Fruit fly (Drosophila melanogaster): ENCODE results near the gene mub.

The mub gene

dm6 chr3L:21828177-21828589 lies 16.4 kb upstream of the mub start, which contains the start of gene CG32448 (continued):
- no peak for TF ChIP-seq Hand (GFP tag; optimal IDR thresholded peaks at IDR 0.05)
- TF ChIP-seq MESR4 (GFP tag; optimal IDR thresholded peaks at IDR 0.05) = peak; percentile 48
- TF ChIP-seq Hr39 (optimal IDR thresholded peaks at IDR 0.05) = no peak
- TF ChIP-seq CG9437 (GFP tag; optimal IDR thresholded peaks at IDR 0.05) = peak; percentile 41
- peak in 1 of 3 experiments; percentile 49 for TF ChIP-seq lola (GFP tag; optimal IDR thresholded peaks at IDR 0.05)
- TF ChIP-seq CHES-1-like (GFP tag; optimal IDR thresholded peaks at IDR 0.05) = peak; percentile 64
- 0 out of 2 replicates have a peak, but pooled peaks have one; percentile 49 for TF ChIP-seq wdn (GFP tag; IDR thresholded peaks at IDR 0.05)
- peak; percentile 64 to 65 for TF ChIP-seq dpn (GFP tag; optimal IDR thresholded peaks at IDR 0.05)
- peak; percentile 59; the same call in 1 of the 2 replicates for TF ChIP-seq peb (GFP tag; IDR thresholded peaks at IDR 0.05)
- TF ChIP-seq Ravus (GFP tag; IDR thresholded peaks at IDR 0.05) = peak; percentile 7; the same call in 1 of the 2 replicates
- TF ChIP-seq CG6765 (GFP tag; optimal IDR thresholded peaks at IDR 0.05) = no peak
- TF ChIP-seq ap (GFP tag; IDR thresholded peaks at IDR 0.05) = 0 out of 2 replicates have a peak, but pooled peaks have one; percentile 42
- peak; percentile 21 for TF ChIP-seq sug (tag; optimal IDR thresholded peaks at IDR 0.05)
- TF ChIP-seq CG18764 (GFP tag; optimal IDR thresholded peaks at IDR 0.05) = peak; percentile 47
- peak; percentile 54 for TF ChIP-seq esg (GFP tag; conservative IDR thresholded peaks at IDR 0.05)
- TF ChIP-seq sisA (GFP tag; IDR thresholded peaks at IDR 0.05) = peak; percentile 33; the same call in 1 of the 2 replicates
- peak; percentile 56; the same call in 1 of the 3 replicates for TF ChIP-seq CG7357 (GFP tag; IDR thresholded peaks at IDR 0.05)
- peak; percentile 1 for TF ChIP-seq CG1529 (GFP tag; optimal IDR thresholded peaks at IDR 0.05)
- no peak for TF ChIP-seq corto (GFP tag; optimal IDR thresholded peaks at IDR 0.05)
- peak; percentile 24 for TF ChIP-seq CG12071 (GFP tag; optimal IDR thresholded peaks at IDR 0.05)
- peak; percentile 69 for TF ChIP-seq fu2 (GFP tag; optimal IDR thresholded peaks at IDR 0.05)
- 0 out of 2 replicates have a peak, but pooled peaks have one; percentile 31 for TF ChIP-seq CG1024 (GFP tag; IDR thresholded peaks at IDR 0.05)
- TF ChIP-seq zfh2 (GFP tag; optimal IDR thresholded peaks at IDR 0.05) = peak; percentile 67
- TF ChIP-seq CG11247 (GFP tag; IDR thresholded peaks at IDR 0.05) = peak; percentile 79
- peak; percentile 74 for TF ChIP-seq ssp (GFP tag; IDR thresholded peaks at IDR 0.05)
- TF ChIP-seq Blimp-1 (GFP tag; optimal IDR thresholded peaks at IDR 0.05) = peak; percentile 28
- no peak for TF ChIP-seq Deaf1 (tag; optimal IDR thresholded peaks at IDR 0.05)
- TF ChIP-seq CG11504 (tag; optimal IDR thresholded peaks at IDR 0.05) = peak; percentile 65
- TF ChIP-seq CG18262 (tag; optimal IDR thresholded peaks at IDR 0.05) = peak; percentile 52
- no peak for TF ChIP-seq CG13894 (tag; optimal IDR thresholded peaks at IDR 0.05)
- peak; percentile 26 for TF ChIP-seq Sry-δ (GFP tag; optimal IDR thresholded peaks at IDR 0.05)
- peak; percentile 63 for TF ChIP-seq CG14667 (GFP tag; IDR thresholded peaks at IDR 0.05)
- TF ChIP-seq ken (GFP tag; IDR thresholded peaks at IDR 0.05) = peak; percentile 71
- peak; percentile 60 for TF ChIP-seq dmrt11E (tag; optimal IDR thresholded peaks at IDR 0.05)
- peak; percentile 85 for TF ChIP-seq ci (GFP tag; IDR thresholded peaks at IDR 0.05)
- peak; percentile 65 for TF ChIP-seq CG6689 (GFP tag; IDR thresholded peaks at IDR 0.05)
- TF ChIP-seq her (GFP tag; optimal IDR thresholded peaks at IDR 0.05) = peak; percentile 43
- no peak for TF ChIP-seq luna (GFP tag; optimal IDR thresholded peaks at IDR 0.05)
- peak; percentile 57 for TF ChIP-seq CG4617 (GFP tag; optimal IDR thresholded peaks at IDR 0.05; ENCODE audit: borderline replicate concordance)
- TF ChIP-seq sd (tag; optimal IDR thresholded peaks at IDR 0.05) = no peak
- no peak for TF ChIP-seq Elba2 (GFP tag; optimal IDR thresholded peaks at IDR 0.05)
- TF ChIP-seq Sox102F (GFP tag; optimal IDR thresholded peaks at IDR 0.05) = peak; percentile 54
- peak; percentile 84 for TF ChIP-seq Rfx (GFP tag; IDR thresholded peaks at IDR 0.05)
- no peak for TF ChIP-seq Neu2 (GFP tag; optimal IDR thresholded peaks at IDR 0.05; ENCODE audit: borderline replicate concordance)
- peak; percentile 79 for TF ChIP-seq Ptx1 (GFP tag; IDR thresholded peaks at IDR 0.05)
- no peak for TF ChIP-seq yki (optimal IDR thresholded peaks at IDR 0.05)
- TF ChIP-seq Drgx (GFP tag; IDR thresholded peaks at IDR 0.05) = peak; percentile 44; the same call in 1 of the 2 replicates
- peak; percentile 62 for TF ChIP-seq phol (tag; optimal IDR thresholded peaks at IDR 0.05)
- peak; percentile 83 for TF ChIP-seq CG34422 (GFP tag; IDR thresholded peaks at IDR 0.05)

Measured in whole organism, embryonic.